Fruit fly (Drosophila melanogaster): ENCODE data around the gene Uch.

DNA sequence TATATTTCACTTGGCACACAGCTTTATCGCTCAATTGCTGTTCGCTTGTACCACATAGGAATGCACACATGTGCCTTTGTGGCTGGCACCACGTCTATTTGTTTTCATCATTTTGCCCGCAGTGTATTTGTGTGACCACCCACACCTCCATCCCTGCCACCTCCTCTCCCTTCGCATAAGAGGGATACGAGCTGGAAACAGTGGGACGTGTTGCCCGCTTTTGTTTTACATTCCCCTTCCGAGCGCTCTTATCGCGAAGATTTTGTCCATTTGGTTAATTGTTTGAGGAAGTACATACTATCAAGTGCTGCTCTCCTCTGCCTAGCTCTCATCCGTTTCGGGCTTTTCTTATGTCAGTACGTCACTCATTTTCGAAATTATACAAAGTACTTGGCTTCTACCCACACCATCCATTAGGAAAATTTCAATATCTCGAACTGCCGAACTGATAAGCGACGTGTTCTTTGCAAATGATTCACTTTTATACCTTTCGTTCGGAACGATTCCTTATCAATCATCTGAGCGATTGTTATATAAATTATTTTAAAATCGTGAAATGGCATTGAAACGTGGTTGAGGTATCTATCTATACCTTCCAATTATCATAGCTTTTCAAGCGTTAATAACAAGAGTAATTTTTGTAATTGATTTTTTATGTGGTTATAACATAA lies 14.3 kb upstream of the Uch start:
- TF ChIP-seq toe (GFP tag; optimal IDR thresholded peaks at IDR 0.05) (no peak), CG7101 (tag; optimal IDR thresholded peaks at IDR 0.05) (no peak), CG7045 (GFP tag; optimal IDR thresholded peaks at IDR 0.05) (no peak), kay (GFP tag; ENCODE audit: borderline replicate concordance) (peak; percentile 1), cic (GFP tag; optimal IDR thresholded peaks at IDR 0.05) (peak; percentile 61), CG33017 (tag; optimal IDR thresholded peaks at IDR 0.05) (no peak), CG1620 (GFP tag; optimal IDR thresholded peaks at IDR 0.05) (no peak), bab1 (GFP tag; optimal IDR thresholded peaks at IDR 0.05) (no peak)
